Fruit fly (Drosophila melanogaster): ENCODE data around the gene Epg5.

- TF ChIP-seq CG8478 (optimal IDR thresholded peaks at IDR 0.05), result no peak
- TF ChIP-seq CTCF (optimal IDR thresholded peaks at IDR 0.05), result no peak
Measured at dm6 chr3R:18745961-18746468, 12.7 kb downstream of the Epg5 start, which contains the start of the genes PGS1 and gwl.

Measured in S2 (cell line).